Worm (Caenorhabditis elegans): ENCODE measurements around the gene T13C5.9.

DNA sequence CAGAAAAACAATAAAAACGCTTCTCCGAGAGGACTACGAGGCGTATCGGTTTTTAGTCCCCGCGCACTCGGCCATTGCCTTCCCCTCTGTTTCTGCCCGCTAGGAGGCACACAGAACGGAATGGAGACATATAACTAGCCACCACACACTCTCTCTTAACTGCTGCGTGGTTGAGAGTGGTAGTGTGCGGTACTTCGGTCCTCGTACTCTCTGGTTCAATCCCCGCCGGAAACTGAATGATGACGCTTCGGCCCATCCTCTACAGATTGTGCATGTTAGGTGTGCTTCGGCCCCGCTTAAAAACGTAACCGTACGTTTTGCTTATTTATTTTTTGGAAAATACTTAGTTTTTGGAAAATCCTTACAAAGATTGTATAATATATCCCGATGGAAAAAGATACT lies 17.6 kb downstream of the T13C5.9 start, which contains the start of gene T13C5.6:
- TF ChIP-seq egrh-3 (GFP tag; IDR thresholded peaks at IDR 0.05), result peak; percentile 53
- peak; percentile 72 for TF ChIP-seq tlf-1 (GFP tag; optimal IDR thresholded peaks at IDR 0.05)
- TF ChIP-seq unc-130 (GFP tag; optimal IDR thresholded peaks at IDR 0.05), result peak; percentile 76
- TF ChIP-seq D2030.7 (GFP tag; IDR thresholded peaks at IDR 0.05), result peak; percentile 43; the same call in 1 of the 2 replicates
- no peak for TF ChIP-seq F49E8.2 (tag; optimal IDR thresholded peaks at IDR 0.05; ENCODE audit: insufficient read depth)
